Worm (Caenorhabditis elegans) whole organism, L4/young adult: Measurements from ENCODE around the gene vha-20.

Experiments used
- dao-5 ChIP-seq: sonication (generic microtip); optimal IDR thresholded peaks from 2 replicates; lab custom pipeline; 2016; ENCODE audit warnings: missing genotype, missing genetic modification characterization, moderate library complexity, missing compliant biosample characterization
- him-1 ChIP-seq: sonication (generic microtip); optimal IDR thresholded peaks from 2 replicates; lab custom pipeline; 2016; ENCODE audit warnings: missing genotype, missing genetic modification reagents, missing genetic modification characterization, missing compliant biosample characterization

DNA sequence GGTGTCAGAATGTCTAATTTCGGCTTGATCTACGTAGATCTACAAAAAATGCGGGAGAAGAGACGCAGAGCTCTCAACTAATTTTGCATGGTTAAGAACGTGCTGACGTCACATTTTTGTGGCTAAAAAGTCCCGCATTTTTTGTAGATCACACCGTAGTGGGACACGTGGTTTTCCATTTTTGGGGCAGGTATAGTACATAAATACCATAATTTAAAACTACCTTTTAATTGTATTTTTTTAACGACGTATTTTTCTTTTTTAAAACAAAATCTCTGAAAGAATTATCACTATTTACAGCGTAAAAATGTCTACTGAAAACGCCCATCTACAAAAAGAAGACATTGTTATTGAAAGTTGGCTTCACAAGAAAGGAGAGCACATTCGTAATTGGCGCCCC is 16.9 kb downstream of the vha-20 start, which contains the start of gene akt-2:
- TF ChIP-seq him-1 = no peak
- no peak for TF ChIP-seq dao-5 (tag; lab: Kevin White, UChicago)
